Worm (Caenorhabditis elegans): ENCODE results near the gene nlg-1.

- TF ChIP-seq snpc-4 (tag; optimal IDR thresholded peaks at IDR 0.05) = no peak
- no peak for TF ChIP-seq ztf-11 (tag; optimal IDR thresholded peaks at IDR 0.05)
- no peak for TF ChIP-seq unc-62 (GFP tag; optimal IDR thresholded peaks at IDR 0.05)
- TF ChIP-seq pha-4 (tag; optimal IDR thresholded peaks at IDR 0.05) = no peak
- TF ChIP-seq lsy-2 (tag; optimal IDR thresholded peaks at IDR 0.05) = no peak
- no peak for TF ChIP-seq sem-2 (GFP tag; optimal IDR thresholded peaks at IDR 0.05)
- no peak for TF ChIP-seq mep-1 (tag; optimal IDR thresholded peaks at IDR 0.05)
- no peak for TF ChIP-seq sptf-1 (tag; optimal IDR thresholded peaks at IDR 0.05)
- no peak for TF ChIP-seq blmp-1 (tag; optimal IDR thresholded peaks at IDR 0.05)
Observed at ce11 chrX:13618574-13618973, 12.4 kb downstream of the nlg-1 start, which contains the start of gene nlp-53.
